Worm (Caenorhabditis elegans) whole organism, L3 larva: ENCODE results near the gene lgc-4.

Experiments
- ama-1 ChIP-seq: fragments of 150-350 bp; optimal IDR thresholded peaks from 2 replicates; lab custom pipeline; 2018
- jun-1 ChIP-seq: fragments of 150-350 bp; optimal IDR thresholded peaks from 2 replicates; lab custom pipeline; 2014; ENCODE audit warnings: missing biosample characterization, missing genetic modification reagents, missing genetic modification characterization
- nfya-1 ChIP-seq: sonication (generic microtip); optimal IDR thresholded peaks from 2 replicates; lab custom pipeline; 2017; ENCODE audit warnings: missing genetic modification characterization, mild to moderate bottlenecking, missing compliant biosample characterization, antibody characterized with exemption, moderate library complexity; ENCODE audit not compliant: insufficient read depth
- nhr-25 ChIP-seq: sonication (generic microtip); optimal IDR thresholded peaks from 2 replicates; lab custom pipeline; 2017; ENCODE audit warnings: missing biosample characterization, missing genetic modification characterization
- pqm-1 ChIP-seq: fragments of 150-350 bp; optimal IDR thresholded peaks from 2 replicates; lab custom pipeline; 2017; ENCODE audit warnings: missing biosample characterization, missing genetic modification characterization, inconsistent platforms
- skn-1 ChIP-seq: fragments of 150-350 bp; optimal IDR thresholded peaks from 2 replicates; lab custom pipeline; 2014; ENCODE audit warnings: missing biosample characterization, missing genetic modification characterization
- tbx-2 ChIP-seq: sonication (generic microtip); optimal IDR thresholded peaks from 2 replicates; lab custom pipeline; 2016; ENCODE audit warnings: mild to moderate bottlenecking, missing genetic modification characterization, missing compliant biosample characterization
- unc-62 ChIP-seq: fragments of 150-350 bp; sonication (generic microtip); optimal IDR thresholded peaks from 4 replicates; lab custom pipeline; 2014; ENCODE audit warnings: missing biosample characterization, missing genetic modification reagents, missing genetic modification characterization
- ztf-4 ChIP-seq: fragments of 150-350 bp; optimal IDR thresholded peaks from 2 replicates; lab custom pipeline; 2014; ENCODE audit warnings: missing biosample characterization, missing genetic modification characterization

- TF ChIP-seq pqm-1 (peak; percentile 45), unc-62 (GFP tag; lab: Kevin White, UChicago) (no peak), nhr-25 (tag; lab: Kevin White, UChicago) (peak; percentile 68), ama-1 (no peak), skn-1 (tag; lab: Kevin White, UChicago) (no peak), jun-1 (tag; lab: Kevin White, UChicago) (peak; percentile 14), tbx-2 (tag; lab: Kevin White, UChicago) (no peak), ztf-4 (tag; lab: Kevin White, UChicago) (no peak), nfya-1 (no peak)
Observed at ce11 chrX:9225273-9225672, 16.8 kb downstream of the lgc-4 start.
